Fruit fly (Drosophila melanogaster) S2 (cell line): ENCODE data around the gene CG10589.

ENCODE experiments used
- CG8478 ChIP-seq: fragments of >200 bp; optimal IDR thresholded peaks from 2 replicates; lab custom pipeline; 2018
- CTCF ChIP-seq, 2 experiments: fragments of >200 bp; optimal IDR thresholded peaks; 2 replicates each; lab custom pipeline; 2018

Gene CG10589

DNA sequence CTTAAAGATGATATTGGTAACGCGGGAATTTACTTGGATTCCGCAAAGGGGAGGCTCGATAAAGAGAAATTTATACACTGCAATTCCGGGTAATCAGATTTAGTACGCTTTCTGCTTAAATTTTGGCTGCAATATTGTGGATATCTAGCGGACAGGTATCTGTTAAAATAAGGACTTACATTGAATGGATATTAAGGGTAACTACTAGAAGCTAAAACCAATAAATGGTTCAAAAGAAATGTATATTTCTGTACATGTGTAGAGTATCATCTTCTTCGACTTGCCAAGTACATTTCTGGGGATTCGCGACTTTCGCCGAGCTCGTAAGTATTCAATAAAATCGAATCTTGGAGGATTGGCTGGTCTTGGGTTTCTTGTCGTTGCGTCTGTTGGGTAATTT lies 1.8 kb downstream of the CG10589 start:
- TF ChIP-seq CTCF (optimal IDR thresholded peaks at IDR 0.05; lab: Kevin White, UChicago): no peak
- TF ChIP-seq CG8478 (lab: Kevin White, UChicago): no peak

DNA sequence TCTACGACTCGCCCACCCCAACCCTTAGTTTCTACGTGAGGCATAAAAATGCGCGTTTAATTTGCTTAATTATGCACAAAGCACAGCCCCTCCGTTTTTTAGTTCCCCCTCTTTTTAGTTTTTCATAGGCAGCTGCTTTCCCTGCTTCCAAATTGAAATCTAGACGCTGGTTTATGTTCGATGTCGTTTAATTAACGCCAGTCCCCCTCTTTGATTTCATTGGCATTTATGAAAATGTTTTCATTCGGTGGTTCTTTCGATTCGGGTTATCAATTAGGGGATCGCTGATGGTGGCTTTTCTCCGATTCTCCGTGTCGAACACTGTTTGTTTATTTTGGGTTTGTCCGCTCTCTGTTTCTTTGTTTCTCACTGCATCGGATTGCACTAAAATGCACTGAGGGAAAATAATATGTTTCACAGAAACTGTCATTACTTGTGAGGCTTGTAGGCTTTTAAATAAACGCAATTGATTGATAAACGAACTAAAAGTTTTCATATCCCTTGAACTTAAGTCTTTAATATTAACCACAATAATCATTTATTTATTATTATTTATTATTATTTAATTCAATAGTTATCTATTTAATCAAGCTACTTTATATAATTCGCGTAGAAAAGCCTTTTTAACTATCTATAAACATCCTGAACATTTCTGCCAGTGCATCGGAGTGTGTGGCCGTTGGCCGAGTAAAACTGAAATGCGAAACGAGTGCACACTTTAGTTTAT lies 2.6 kb downstream of the CG10589 start:
- no peak for TF ChIP-seq CG8478 (lab: Kevin White, UChicago)
- no peak for TF ChIP-seq CTCF (optimal IDR thresholded peaks at IDR 0.05; lab: Kevin White, UChicago)

DNA sequence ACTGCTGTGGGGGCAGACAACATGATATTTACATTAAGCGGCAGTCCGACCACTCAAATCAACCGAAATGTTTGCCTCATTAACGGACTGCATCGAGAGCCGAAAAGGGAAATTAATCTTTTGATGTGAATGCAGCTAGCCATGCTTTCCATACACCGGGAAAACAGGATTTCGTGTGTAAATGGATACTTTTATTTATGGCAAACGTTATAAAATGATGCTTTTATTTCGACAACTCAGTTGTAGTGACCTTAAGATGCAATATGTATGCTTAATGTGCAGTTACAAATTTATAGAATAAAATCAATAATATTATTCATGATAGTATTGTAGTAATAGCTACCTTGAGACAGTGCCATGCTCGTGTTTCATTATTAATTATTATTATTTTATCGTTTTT lies 3.9 kb downstream of the CG10589 start:
- TF ChIP-seq CTCF (optimal IDR thresholded peaks at IDR 0.05; lab: Kevin White, UChicago): no peak
- no peak for TF ChIP-seq CG8478 (lab: Kevin White, UChicago)

DNA sequence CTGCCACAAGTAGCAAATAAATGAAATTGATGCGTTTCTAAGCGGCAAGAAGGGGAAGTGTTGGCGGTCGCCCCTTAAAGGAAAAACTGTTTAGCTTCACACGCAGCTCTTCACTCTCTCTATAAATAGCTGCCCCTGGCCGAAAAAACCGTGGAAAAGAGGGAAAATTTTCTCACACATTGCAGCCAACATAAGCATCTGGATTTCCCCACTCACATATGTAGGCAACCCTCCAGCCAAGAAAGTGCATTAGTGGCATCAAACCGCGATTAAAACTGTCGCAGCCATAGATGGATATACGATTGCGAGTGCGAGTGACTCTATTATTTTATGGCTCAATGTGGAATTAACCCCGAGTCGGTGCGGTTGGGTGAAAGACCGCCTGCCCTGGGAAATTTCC lies 4.9 kb downstream of the CG10589 start:
- no peak for TF ChIP-seq CG8478 (lab: Kevin White, UChicago)
- TF ChIP-seq CTCF (optimal IDR thresholded peaks at IDR 0.05; lab: Kevin White, UChicago): no peak

DNA sequence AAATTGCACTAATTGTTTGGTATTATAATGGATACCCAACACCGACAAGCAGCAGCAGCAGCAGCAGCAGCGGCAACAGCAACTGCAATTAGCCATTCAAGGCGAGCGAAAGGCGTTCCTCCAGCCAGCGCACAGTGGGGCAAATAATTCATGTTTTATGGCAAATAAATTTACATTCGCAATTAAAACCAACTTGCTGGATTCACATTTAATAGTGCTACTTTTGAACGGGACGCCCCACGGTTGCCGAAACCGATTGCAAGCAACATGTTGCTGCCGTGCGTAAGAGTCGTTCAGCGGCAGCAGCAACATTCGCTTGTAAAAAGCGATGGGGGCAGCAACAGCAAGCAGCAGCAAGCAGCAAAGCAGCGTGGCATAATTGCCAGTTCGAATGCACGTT lies 6.1 kb downstream of the CG10589 start:
- TF ChIP-seq CG8478 (lab: Kevin White, UChicago) (no peak), CTCF (optimal IDR thresholded peaks at IDR 0.05; lab: Kevin White, UChicago) (no peak)

DNA sequence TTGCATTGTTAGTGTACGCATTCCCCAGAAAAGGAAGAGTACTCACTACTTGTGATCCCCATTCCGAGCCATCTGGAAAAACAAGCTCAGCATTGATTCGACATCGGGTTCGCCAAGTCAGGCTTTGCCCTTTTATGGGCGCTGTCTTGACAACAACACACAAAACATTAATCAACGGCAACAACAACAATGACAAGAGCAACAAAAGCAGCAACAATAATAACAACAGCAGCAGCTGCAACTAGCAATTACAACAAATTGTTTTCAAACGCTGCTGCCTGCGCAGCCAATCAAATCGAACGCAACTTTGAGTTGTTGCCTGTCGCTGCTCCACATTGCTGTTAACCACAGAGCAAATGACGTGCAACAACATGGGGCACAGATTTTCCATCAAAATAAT lies 14.4 kb downstream of the CG10589 start:
- no peak for TF ChIP-seq CTCF (optimal IDR thresholded peaks at IDR 0.05; lab: Kevin White, UChicago)
- no peak for TF ChIP-seq CG8478 (lab: Kevin White, UChicago)

DNA sequence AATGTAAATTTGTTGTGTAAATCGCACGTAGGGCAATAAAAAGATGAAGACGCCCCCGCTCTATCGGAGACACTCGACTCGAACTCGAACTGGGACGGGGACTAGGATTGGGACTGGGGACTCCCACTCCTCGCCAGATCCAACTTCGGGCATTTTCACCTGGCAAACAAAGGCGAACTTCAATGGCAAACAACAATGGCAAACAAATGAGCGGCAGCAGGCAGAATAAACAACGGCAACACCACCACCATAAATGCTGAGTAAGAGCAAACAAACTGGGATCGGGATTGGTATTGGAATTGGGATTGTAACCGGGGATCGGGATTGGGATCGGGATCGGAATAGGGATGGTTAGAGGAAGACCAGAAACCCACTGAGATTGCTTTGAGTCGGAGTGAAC lies 16.6 kb downstream of the CG10589 start:
- TF ChIP-seq CG8478 (lab: Kevin White, UChicago) (no peak), CTCF (optimal IDR thresholded peaks at IDR 0.05; lab: Kevin White, UChicago) (no peak)

DNA sequence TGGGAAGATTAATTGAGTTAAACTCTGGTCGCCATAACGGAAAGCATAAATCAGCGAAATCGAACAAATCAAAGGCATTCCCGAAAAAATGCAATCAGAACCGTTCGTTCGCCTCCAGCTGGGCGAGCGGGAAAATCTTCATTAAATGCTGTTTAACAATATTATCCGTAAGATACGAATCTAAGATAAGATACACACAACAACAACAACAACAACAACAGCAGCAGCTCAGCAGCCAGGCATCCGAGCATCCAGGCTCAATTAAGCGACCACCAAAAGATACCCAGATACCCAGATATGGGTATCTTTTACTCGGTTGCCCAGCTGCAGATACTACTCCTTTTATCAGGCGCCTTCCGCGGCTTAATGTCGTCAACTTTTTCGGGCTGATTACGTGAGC lies 18.4 kb downstream of the CG10589 start:
- TF ChIP-seq CG8478 (lab: Kevin White, UChicago) (no peak), CTCF (optimal IDR thresholded peaks at IDR 0.05; lab: Kevin White, UChicago) (no peak)

DNA sequence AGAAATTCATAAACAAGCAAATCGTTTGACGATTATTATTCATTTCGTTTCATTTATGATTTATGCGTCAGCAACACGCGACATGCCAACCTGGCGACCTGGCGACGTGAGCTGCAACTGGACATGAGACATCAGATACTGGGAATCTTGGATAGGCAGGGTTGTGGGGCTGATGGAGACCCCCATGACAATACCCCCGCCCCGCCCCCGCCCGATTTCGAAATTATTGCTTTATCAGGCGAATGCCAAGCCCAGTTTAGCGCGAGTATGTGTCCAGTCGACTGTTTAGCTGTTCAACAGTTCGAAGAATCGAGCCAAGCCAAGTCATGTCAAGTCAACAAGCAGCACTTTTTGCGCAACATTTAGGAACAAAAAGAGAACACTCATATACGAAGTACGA lies 19.3 kb downstream of the CG10589 start:
- no peak for TF ChIP-seq CTCF (optimal IDR thresholded peaks at IDR 0.05; lab: Kevin White, UChicago)
- TF ChIP-seq CG8478 (lab: Kevin White, UChicago): no peak

DNA sequence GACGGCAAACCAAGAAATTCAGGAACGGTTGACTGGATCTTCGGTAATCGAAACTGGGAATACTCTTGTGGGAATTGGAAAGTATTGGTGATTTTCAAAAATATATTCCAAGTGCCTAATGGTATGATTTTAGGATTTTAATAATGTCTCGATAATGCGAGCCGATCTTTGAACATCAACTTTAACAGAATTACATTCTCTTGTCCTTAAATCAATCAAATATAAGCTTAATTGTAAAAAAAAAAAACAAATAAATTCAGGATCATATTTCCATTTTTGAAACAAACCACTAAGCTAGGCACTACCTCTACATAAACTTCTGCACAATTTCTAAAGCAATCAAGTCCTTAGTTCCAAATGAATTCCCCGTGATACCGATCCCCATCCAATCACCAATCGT lies 20.8 kb downstream of the CG10589 start:
- TF ChIP-seq CTCF (optimal IDR thresholded peaks at IDR 0.05; lab: Kevin White, UChicago): no peak
- TF ChIP-seq CG8478 (lab: Kevin White, UChicago): no peak

DNA sequence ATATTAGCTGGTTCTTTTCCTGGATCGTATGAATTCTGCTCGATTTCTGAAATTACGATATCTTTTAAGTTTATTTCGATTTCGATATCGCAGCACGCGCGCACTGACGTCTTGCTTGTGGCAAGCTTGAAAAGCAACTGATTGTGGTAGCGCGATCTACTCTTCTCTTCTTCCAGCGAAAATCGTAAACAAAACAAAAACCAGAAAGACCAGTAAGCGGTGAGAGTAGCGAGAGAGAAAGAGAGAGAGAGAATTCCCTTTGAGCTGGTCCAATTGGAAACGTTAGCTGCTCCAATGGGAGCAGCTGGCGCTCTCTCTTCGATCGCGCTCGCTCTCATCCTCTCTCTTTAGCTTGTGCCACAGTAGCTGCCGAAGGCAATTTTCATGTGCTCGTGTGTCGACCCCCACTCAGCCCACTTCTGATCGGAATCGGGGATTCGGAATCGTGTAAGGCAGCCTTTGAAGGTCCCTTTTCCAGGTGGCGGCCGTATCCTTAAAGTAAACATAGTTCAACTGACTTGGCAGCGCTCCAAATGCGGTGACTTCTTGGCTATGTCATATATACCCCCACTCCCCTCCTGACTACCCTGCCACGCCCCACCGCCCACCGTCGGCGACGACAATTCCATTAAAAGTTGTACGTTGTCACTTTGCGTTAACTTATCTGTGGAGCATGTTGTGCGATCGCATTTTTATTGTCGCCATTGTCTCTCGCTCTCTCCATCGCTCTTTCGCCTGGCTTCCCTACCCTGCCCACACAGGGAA lies 21.9 kb downstream of the CG10589 start, which contains the start of gene fng:
Gene fng, minus strand, starts transcription at position 142 of the 765 bp plus-strand sequence.
- no peak for TF ChIP-seq CG8478 (lab: Kevin White, UChicago)
- no peak for TF ChIP-seq CTCF (optimal IDR thresholded peaks at IDR 0.05; lab: Kevin White, UChicago)

DNA sequence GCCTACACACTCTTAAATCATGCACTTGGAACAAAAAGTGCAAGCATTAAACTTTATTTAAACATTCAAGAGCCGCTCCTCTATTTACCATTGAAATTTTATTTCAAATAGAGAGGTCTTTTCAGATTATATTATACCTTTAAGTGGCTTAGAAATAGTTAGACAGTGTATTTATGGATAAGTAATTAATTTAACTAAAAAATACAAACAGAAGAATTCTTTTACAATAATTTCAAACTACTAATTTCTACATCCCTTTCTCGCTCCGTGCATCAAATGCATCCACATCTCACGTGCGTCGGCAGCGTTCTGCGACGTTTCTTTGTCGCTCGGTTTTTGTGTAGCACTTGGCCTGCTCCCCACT lies 22.5 kb downstream of the CG10589 start:
- TF ChIP-seq CTCF (optimal IDR thresholded peaks at IDR 0.05; lab: Kevin White, UChicago): no peak
- no peak for TF ChIP-seq CG8478 (lab: Kevin White, UChicago)

DNA sequence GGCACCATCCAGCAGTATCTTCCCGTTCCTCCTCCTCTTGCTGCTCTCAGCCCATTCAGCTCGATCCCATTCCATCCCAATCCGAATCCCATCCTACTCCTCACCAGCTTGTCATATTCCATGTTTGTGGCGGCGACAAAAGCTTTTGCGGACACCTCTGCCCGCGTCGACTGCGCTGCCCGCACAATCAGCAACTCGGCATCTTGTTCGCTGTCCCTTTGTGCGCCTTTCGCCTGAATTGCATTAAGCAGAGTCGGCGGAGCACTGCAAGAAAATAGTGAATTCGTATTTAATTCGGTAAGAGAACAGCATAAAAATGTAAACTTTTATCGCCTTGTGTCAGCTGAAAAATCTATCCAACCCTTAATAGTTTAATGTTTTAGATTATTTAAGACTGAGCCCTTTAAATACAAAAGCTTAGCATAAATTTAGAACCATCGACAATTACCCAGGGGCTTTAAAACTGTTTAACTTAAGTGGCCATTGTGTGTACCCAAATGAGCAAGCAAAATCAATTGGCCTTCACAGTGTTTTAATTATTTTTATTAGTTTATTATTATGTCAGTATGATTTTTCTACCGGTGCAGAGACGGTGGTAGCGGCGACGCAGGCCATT lies 23.0 kb downstream of the CG10589 start:
- TF ChIP-seq CTCF (optimal IDR thresholded peaks at IDR 0.05; lab: Kevin White, UChicago) (no peak), CG8478 (lab: Kevin White, UChicago) (no peak)

DNA sequence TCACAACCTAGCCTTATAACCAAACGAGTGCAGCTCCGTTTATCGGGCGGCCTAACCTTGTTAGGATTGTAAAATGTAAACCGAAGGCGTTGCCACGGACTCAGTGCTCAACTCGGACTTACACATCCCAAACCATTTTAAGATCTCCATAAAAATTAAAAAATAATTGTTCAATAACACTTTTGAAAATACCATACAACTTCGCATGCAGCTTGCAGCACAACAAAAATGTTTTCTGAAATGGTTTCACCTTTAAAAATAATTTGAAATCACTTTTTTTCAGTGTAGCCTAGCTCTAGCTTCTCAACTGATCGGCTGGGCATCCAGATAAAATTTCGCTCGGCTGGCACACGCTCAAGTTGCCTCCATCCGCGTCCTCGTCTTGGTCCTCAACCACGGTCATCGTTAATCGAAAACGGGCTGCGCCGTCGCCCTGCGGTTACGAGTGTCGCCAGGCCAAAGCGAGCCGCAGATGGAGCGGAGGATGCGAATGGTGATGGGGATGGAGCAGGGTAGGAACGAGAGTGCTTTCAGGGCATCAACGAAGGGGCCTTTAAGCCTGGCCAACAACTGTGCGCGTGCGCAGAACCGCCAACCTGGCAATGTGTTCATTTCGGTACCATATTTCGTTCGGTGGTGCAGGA lies 24.0 kb downstream of the CG10589 start:
- TF ChIP-seq CG8478 (lab: Kevin White, UChicago) (no peak), CTCF (optimal IDR thresholded peaks at IDR 0.05; lab: Kevin White, UChicago) (no peak)

DNA sequence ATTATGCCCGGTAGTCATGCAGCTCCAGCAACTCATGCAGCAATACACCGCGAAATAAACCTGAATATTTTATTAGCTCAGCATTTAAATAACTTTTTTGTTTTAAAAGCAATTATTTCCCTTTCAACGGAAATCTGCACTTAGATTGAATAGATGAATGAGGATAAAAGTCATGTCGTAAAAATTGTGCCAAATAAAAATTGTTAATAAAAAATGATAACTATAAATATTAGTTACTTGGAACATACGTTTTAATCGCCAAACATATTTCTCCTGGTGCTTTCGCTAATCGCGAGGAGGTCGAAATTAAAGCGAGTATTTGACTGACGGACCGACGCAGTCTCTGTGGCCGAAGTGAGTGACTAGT lies 24.5 kb downstream of the CG10589 start:
- TF ChIP-seq CTCF (optimal IDR thresholded peaks at IDR 0.05; lab: Kevin White, UChicago) (no peak), CG8478 (lab: Kevin White, UChicago) (no peak)
